Worm (Caenorhabditis elegans): ENCODE results near the gene Y6E2A.5.

DNA sequence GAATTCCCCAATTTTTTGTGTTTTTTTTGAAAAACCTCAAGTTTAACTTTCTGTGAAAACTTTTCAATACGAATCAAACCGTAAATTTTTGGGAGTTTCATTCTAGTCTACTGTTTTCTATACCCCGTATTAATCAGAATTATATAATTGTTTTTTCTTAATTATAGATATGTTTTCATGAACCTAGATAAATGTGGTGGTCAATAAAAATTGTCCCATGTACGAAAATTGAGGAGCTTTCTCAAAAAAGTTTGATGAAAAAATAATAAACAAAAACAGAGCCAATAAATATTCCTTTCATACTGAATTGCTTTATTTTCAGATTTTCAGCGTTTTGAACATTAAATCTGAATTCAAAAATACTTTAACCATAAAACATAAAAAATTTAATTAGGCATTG lies 8.1 kb downstream of the Y6E2A.5 start, which contains the start of gene Y6E2A.1:
- TF ChIP-seq pqm-1 (tag; optimal IDR thresholded peaks at IDR 0.05), result no peak
- TF ChIP-seq hlh-30 (tag; optimal IDR thresholded peaks at IDR 0.05; ENCODE audit: insufficient read depth), result no peak
- TF ChIP-seq pha-4 (tag; optimal IDR thresholded peaks at IDR 0.05), result no peak
